Fruit fly (Drosophila melanogaster): ENCODE results near the gene Samuel.

The Samuel gene

DNA sequence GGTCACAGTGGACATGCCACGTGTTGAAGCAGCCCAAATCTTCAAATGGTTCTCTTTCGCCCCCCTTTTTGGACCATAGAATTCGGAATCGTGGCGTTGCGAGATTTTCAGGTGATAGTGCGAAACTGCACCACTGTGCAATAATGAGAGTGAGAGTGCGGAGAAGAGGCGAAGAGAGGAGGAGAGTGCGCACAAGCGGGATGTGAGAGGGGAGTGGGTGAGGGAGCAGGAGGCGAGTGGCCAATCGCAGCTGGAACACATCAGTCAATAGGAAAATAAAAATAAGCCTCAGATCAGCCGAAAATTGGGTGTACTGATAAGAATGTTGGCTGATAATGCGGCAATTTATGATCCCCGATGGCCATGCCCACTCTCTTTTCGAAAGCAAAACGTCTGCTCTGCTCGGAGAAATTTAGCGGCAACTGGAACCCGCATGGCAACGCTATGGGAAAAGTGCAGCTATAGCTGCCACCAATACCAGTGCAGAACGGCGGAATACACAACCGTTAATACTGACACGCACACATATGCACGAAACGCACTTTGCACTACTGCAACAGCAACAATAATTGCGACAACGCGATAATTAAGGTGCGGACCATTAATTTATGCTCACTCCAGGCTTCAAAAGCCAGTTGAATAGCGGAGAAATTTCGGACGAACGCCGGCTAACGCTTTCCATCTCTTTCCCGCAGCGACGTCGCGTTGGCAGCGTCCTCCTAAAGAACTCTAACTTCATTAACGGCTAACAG is 99.4 kb downstream of the Samuel start (continued):
- TF ChIP-seq gcm (GFP tag; optimal IDR thresholded peaks at IDR 0.05) (peak; percentile 54), CG4404 (GFP tag; IDR thresholded peaks at IDR 0.05) (no peak), CG16813 (GFP tag; IDR thresholded peaks at IDR 0.05; ENCODE audit: partially characterized antibody) (0 out of 3 replicates have a peak, but pooled peaks have one; percentile 13), CG31441 (GFP tag; IDR thresholded peaks at IDR 0.05) (no peak; the same call in 1 of the 2 replicates), TFAM (GFP tag; optimal IDR thresholded peaks at IDR 0.05) (no peak), eyg (GFP tag; optimal IDR thresholded peaks at IDR 0.05) (peak; percentile 4), CG1792 (GFP tag; optimal IDR thresholded peaks at IDR 0.05) (no peak), luna (GFP tag; optimal IDR thresholded peaks at IDR 0.05) (no peak), pb (GFP tag; optimal IDR thresholded peaks at IDR 0.05) (peak; percentile 27), gro (GFP tag; optimal IDR thresholded peaks at IDR 0.05) (no peak), Blimp-1 (GFP tag; optimal IDR thresholded peaks at IDR 0.05) (peak; percentile 93), ewg (GFP tag; optimal IDR thresholded peaks at IDR 0.05) (peak; percentile 93), ham (GFP tag; IDR thresholded peaks at IDR 0.05) (no peak), lov (optimal IDR thresholded peaks at IDR 0.05) (no peak), lov (GFP tag; IDR thresholded peaks at IDR 0.05) (no peak), Adf1 (GFP tag; IDR thresholded peaks at IDR 0.05) (peak; percentile 57), CG42726 (GFP tag; IDR thresholded peaks at IDR 0.05; ENCODE audit: partially characterized antibody) (0 out of 2 replicates have a peak, but pooled peaks have one; percentile 40), Hmx (GFP tag; optimal IDR thresholded peaks at IDR 0.05) (no peak), Ets97D (GFP tag; optimal IDR thresholded peaks at IDR 0.05) (no peak), CG12744 (GFP tag; optimal IDR thresholded peaks at IDR 0.05) (no peak), HmgZ (tag; optimal IDR thresholded peaks at IDR 0.05) (no peak), Bteb2 (GFP tag; optimal IDR thresholded peaks at IDR 0.05) (no peak), CG15011 (GFP tag; optimal IDR thresholded peaks at IDR 0.05) (no peak), MBD-R2 (GFP tag; IDR thresholded peaks at IDR 0.05) (no peak), en (GFP tag; optimal IDR thresholded peaks at IDR 0.05) (no peak), Doc2 (GFP tag; IDR thresholded peaks at IDR 0.05) (no peak), gt (GFP tag; IDR thresholded peaks at IDR 0.05) (no peak), Hmr (GFP tag; optimal IDR thresholded peaks at IDR 0.05) (no peak), B-H2 (GFP tag; optimal IDR thresholded peaks at IDR 0.05) (no peak), CG12659 (GFP tag; optimal IDR thresholded peaks at IDR 0.05) (peak; percentile 29), CG16815 (GFP tag; optimal IDR thresholded peaks at IDR 0.05) (no peak), CG14710 (tag; optimal IDR thresholded peaks at IDR 0.05) (no peak), hb (GFP tag; IDR thresholded peaks at IDR 0.05; ENCODE audit: partially characterized antibody) (peak; percentile 47; the same call in 1 of the 3 replicates), Chrac-16 (GFP tag; optimal IDR thresholded peaks at IDR 0.05) (no peak), tll (GFP tag; optimal IDR thresholded peaks at IDR 0.05) (no peak), Doc3 (GFP tag; IDR thresholded peaks at IDR 0.05; ENCODE audit: partially characterized antibody) (no peak), tna (GFP tag; IDR thresholded peaks at IDR 0.05; ENCODE audit: partially characterized antibody) (0 out of 2 replicates have a peak, but pooled peaks have one; percentile 9), crc (GFP tag; optimal IDR thresholded peaks at IDR 0.05) (no peak), sens-2 (GFP tag; IDR thresholded peaks at IDR 0.05) (no peak), peb (GFP tag; IDR thresholded peaks at IDR 0.05) (no peak), Atf6 (GFP tag; IDR thresholded peaks at IDR 0.05) (no peak), HHEX (GFP tag; optimal IDR thresholded peaks at IDR 0.05) (no peak), knrl (GFP tag; IDR thresholded peaks at IDR 0.05; ENCODE audit: partially characterized antibody) (0 out of 3 replicates have a peak, but pooled peaks have one; percentile 11), hth (optimal IDR thresholded peaks at IDR 0.05) (no peak), stc (GFP tag; IDR thresholded peaks at IDR 0.05) (no peak), CG10959 (GFP tag; IDR thresholded peaks at IDR 0.05) (no peak), gsb-n (tag; optimal IDR thresholded peaks at IDR 0.05) (no peak), CG7963 (GFP tag; IDR thresholded peaks at IDR 0.05; ENCODE audit: partially characterized antibody) (0 out of 3 replicates have a peak, but pooled peaks have one; percentile 9), run (tag; optimal IDR thresholded peaks at IDR 0.05) (no peak)

All from whole organism, embryonic.